Fruit fly (Drosophila melanogaster): ENCODE data around the gene CG7655.

Gene CG7655

dm6 chr3R:17718051-17718693, 35.7 kb downstream of the CG7655 start, which contains the start of gene osa (continued):
- TF ChIP-seq ken (GFP tag; IDR thresholded peaks at IDR 0.05) (no peak), aop (GFP tag; IDR thresholded peaks at IDR 0.05) (no peak), cwo (GFP tag; optimal IDR thresholded peaks at IDR 0.05) (peak; percentile 13), Xrp1 (GFP tag; IDR thresholded peaks at IDR 0.05) (no peak), gce (GFP tag; IDR thresholded peaks at IDR 0.05) (no peak), ara (GFP tag; IDR thresholded peaks at IDR 0.05) (no peak), CG5245 (GFP tag; optimal IDR thresholded peaks at IDR 0.05) (no peak), CG3281 (GFP tag; optimal IDR thresholded peaks at IDR 0.05) (no peak), gsb (GFP tag; IDR thresholded peaks at IDR 0.05) (no peak), Eip74EF (GFP tag; optimal IDR thresholded peaks at IDR 0.05) (no peak), CG8359 (GFP tag; optimal IDR thresholded peaks at IDR 0.05; ENCODE audit: borderline replicate concordance) (no peak), CG13424 (tag; optimal IDR thresholded peaks at IDR 0.05) (no peak), lov (optimal IDR thresholded peaks at IDR 0.05) (no peak), lov (GFP tag; IDR thresholded peaks at IDR 0.05) (no peak), p53 (GFP tag; optimal IDR thresholded peaks at IDR 0.05) (no peak), pum (GFP tag; optimal IDR thresholded peaks at IDR 0.05) (no peak), dpn (GFP tag; optimal IDR thresholded peaks at IDR 0.05) (peak in 1 of 2 experiments; percentile 4), CG34224 (GFP tag; IDR thresholded peaks at IDR 0.05; ENCODE audit: partially characterized antibody) (no peak), CG7372 (GFP tag; IDR thresholded peaks at IDR 0.05) (no peak), CG8290 (GFP tag; optimal IDR thresholded peaks at IDR 0.05) (peak; percentile 51), CG8290 (tag; optimal IDR thresholded peaks at IDR 0.05) (no peak), lbe (GFP tag; optimal IDR thresholded peaks at IDR 0.05) (peak; percentile 54), so (GFP tag; IDR thresholded peaks at IDR 0.05) (no peak), sens (GFP tag) (peak; percentile 66), CG2889 (GFP tag; IDR thresholded peaks at IDR 0.05) (no peak), yki (optimal IDR thresholded peaks at IDR 0.05) (no peak), CG14441 (GFP tag; IDR thresholded peaks at IDR 0.05) (no peak), sisA (GFP tag; IDR thresholded peaks at IDR 0.05) (no peak), CG7928 (GFP tag; optimal IDR thresholded peaks at IDR 0.05) (no peak), corto (GFP tag; optimal IDR thresholded peaks at IDR 0.05) (peak; percentile 23), lab (GFP tag; optimal IDR thresholded peaks at IDR 0.05) (peak; percentile 18), Usf (GFP tag; optimal IDR thresholded peaks at IDR 0.05) (no peak), CoRest (tag; optimal IDR thresholded peaks at IDR 0.05) (peak; percentile 50), amos (GFP tag; IDR thresholded peaks at IDR 0.05; ENCODE audit: partially characterized antibody) (no peak), Scr (GFP tag; IDR thresholded peaks at IDR 0.05; ENCODE audit: partially characterized antibody) (no peak), Sry-δ (GFP tag; optimal IDR thresholded peaks at IDR 0.05) (peak; percentile 94), CG17186 (GFP tag; optimal IDR thresholded peaks at IDR 0.05) (peak; percentile 75), dan (GFP tag; IDR thresholded peaks at IDR 0.05) (no peak), HmgD (GFP tag; optimal IDR thresholded peaks at IDR 0.05) (peak; percentile 5), CG30431 (GFP tag; optimal IDR thresholded peaks at IDR 0.05) (no peak), sob (GFP tag; IDR thresholded peaks at IDR 0.05) (no peak), sr (GFP tag; IDR thresholded peaks at IDR 0.05) (no peak), Doc2 (GFP tag; IDR thresholded peaks at IDR 0.05) (no peak), shn (GFP tag; optimal IDR thresholded peaks at IDR 0.05) (no peak), CG6813 (GFP tag; optimal IDR thresholded peaks at IDR 0.05) (no peak), Hmr (GFP tag; optimal IDR thresholded peaks at IDR 0.05) (peak; percentile 16), Mrtf (GFP tag; IDR thresholded peaks at IDR 0.05) (no peak), Ptx1 (GFP tag; IDR thresholded peaks at IDR 0.05) (no peak), CG17385 (GFP tag; optimal IDR thresholded peaks at IDR 0.05) (peak; percentile 4), CG12071 (GFP tag; optimal IDR thresholded peaks at IDR 0.05) (no peak), crc (GFP tag; optimal IDR thresholded peaks at IDR 0.05) (no peak), wdn (GFP tag; IDR thresholded peaks at IDR 0.05) (no peak)
